Fruit fly (Drosophila melanogaster) whole organism, wandering third instar larva: ENCODE data around the gene CG31275.

Experiments
- CG32264 ChIP-seq: fragments of 200-800 bp; sonication (Bioruptor generic); optimal IDR thresholded peaks from 2 replicates; lab custom pipeline; 2016; ENCODE audit warnings: missing biosample characterization, missing genetic modification characterization
- CG9705 ChIP-seq: fragments of 200-800 bp; sonication (Bioruptor generic); optimal IDR thresholded peaks from 2 replicates; lab custom pipeline; 2018; ENCODE audit warnings: missing biosample characterization, mild to moderate bottlenecking, missing genetic modification characterization
- CrebA ChIP-seq: fragments of 200-800 bp; sonication (Bioruptor generic); optimal IDR thresholded peaks from 2 replicates; lab custom pipeline; 2016; ENCODE audit warnings: missing biosample characterization, mild to moderate bottlenecking, missing genetic modification characterization, borderline replicate concordance
- GATAd ChIP-seq: sonication (Bioruptor generic); optimal IDR thresholded peaks from 2 replicates; lab custom pipeline; 2016; ENCODE audit warnings: missing biosample characterization, missing genetic modification characterization
- HLH106 ChIP-seq: fragments of 200-800 bp; optimal IDR thresholded peaks from 3 replicates; lab custom pipeline; 2019; ENCODE audit warnings: missing biosample characterization, mild to moderate bottlenecking, missing genetic modification characterization, moderate library complexity
- Hnf4 ChIP-seq: fragments of 200-800 bp; sonication (Bioruptor generic); optimal IDR thresholded peaks from 2 replicates; lab custom pipeline; 2016; ENCODE audit warnings: missing biosample characterization, mild to moderate bottlenecking, missing genetic modification characterization
- Hr78 ChIP-seq: fragments of >200 bp; optimal IDR thresholded peaks from 2 replicates; lab custom pipeline; 2017; ENCODE audit warnings: missing biosample characterization, missing genetic modification characterization
- Hr83 ChIP-seq: fragments of 200-300 bp; sonication (Bioruptor generic); optimal IDR thresholded peaks from 2 replicates; lab custom pipeline; 2016; ENCODE audit warnings: missing biosample characterization, mild to moderate bottlenecking, missing genetic modification characterization, moderate library complexity; ENCODE audit not compliant: poor library complexity, severe bottlenecking
- Jra ChIP-seq: sonication (Bioruptor generic); optimal IDR thresholded peaks from 2 replicates; lab custom pipeline; 2016; ENCODE audit warnings: missing biosample characterization, missing genetic modification characterization
- Myc ChIP-seq: fragments of >200 bp; optimal IDR thresholded peaks from 2 replicates; lab custom pipeline; 2017
- N ChIP-seq: fragments of >200 bp; optimal IDR thresholded peaks from 2 replicates; lab custom pipeline; 2018; ENCODE audit warnings: missing biosample characterization, missing external identifiers, missing genetic modification characterization
- Rel ChIP-seq, 2 experiments: fragments of 200-800 bp; sonication (Bioruptor generic) in 1 of 2; optimal IDR thresholded peaks; 2 replicates in 1 of 2; 3 replicates in 1 of 2; lab custom pipeline; 2016 to 2019; ENCODE audit warnings: mild to moderate bottlenecking in 2 of 2, missing biosample characterization in 2 of 2, missing genetic modification characterization in 2 of 2, moderate library complexity in 1 of 2
- Sp1 ChIP-seq: fragments of 200-800 bp; sonication (Bioruptor generic); optimal IDR thresholded peaks from 3 replicates; lab custom pipeline; 2019; ENCODE audit warnings: missing biosample characterization, mild to moderate bottlenecking, missing genetic modification characterization, moderate library complexity
- Vsx2 ChIP-seq: fragments of 200-300, 225-300 bp; sonication (Bioruptor generic); optimal IDR thresholded peaks from 2 replicates; lab custom pipeline; 2018; ENCODE audit warnings: missing biosample characterization, missing genetic modification characterization; ENCODE audit not compliant: partially characterized antibody
- br ChIP-seq: fragments of 200-800 bp; sonication (Bioruptor generic); optimal IDR thresholded peaks from 2 replicates; lab custom pipeline; 2016; ENCODE audit warnings: missing biosample characterization, missing genetic modification characterization
- brk ChIP-seq: fragments of 200-800 bp; sonication (Bioruptor generic); optimal IDR thresholded peaks from 2 replicates; lab custom pipeline; 2016; ENCODE audit warnings: missing biosample characterization, mild to moderate bottlenecking, missing genetic modification characterization
- dmrt93B ChIP-seq: fragments of 200-800 bp; sonication (Bioruptor generic); optimal IDR thresholded peaks from 2 replicates; lab custom pipeline; 2018; ENCODE audit warnings: missing biosample characterization, mild to moderate bottlenecking, missing genetic modification characterization
- dsf ChIP-seq: sonication (Bioruptor generic); optimal IDR thresholded peaks from 2 replicates; lab custom pipeline; 2016; ENCODE audit warnings: missing biosample characterization, missing genetic modification characterization, borderline replicate concordance
- foxo ChIP-seq, 2 experiments: fragments of 200-800 bp; sonication (Bioruptor generic); optimal IDR thresholded peaks; 2 replicates in 1 of 2; 3 replicates in 1 of 2; lab custom pipeline; 2016 to 2017; ENCODE audit warnings: missing biosample characterization in 2 of 2, missing genetic modification characterization in 2 of 2
- fru ChIP-seq: fragments of 200-800 bp; sonication (Bioruptor generic); optimal IDR thresholded peaks from 3 replicates; lab custom pipeline; 2016; ENCODE audit warnings: missing biosample characterization, mild to moderate bottlenecking, missing genetic modification characterization
- h ChIP-seq: fragments of 200-800 bp; sonication (Bioruptor generic); optimal IDR thresholded peaks from 3 replicates; lab custom pipeline; 2016; ENCODE audit warnings: missing biosample characterization, mild to moderate bottlenecking, missing genetic modification characterization
- jim ChIP-seq: fragments of 175-275, 200-325 bp; sonication (Bioruptor generic); optimal IDR thresholded peaks from 2 replicates; lab custom pipeline; 2016; ENCODE audit warnings: missing biosample characterization, mild to moderate bottlenecking, missing genetic modification characterization
- lola ChIP-seq: fragments of >200 bp; optimal IDR thresholded peaks from 2 replicates; lab custom pipeline; 2017; ENCODE audit warnings: missing biosample characterization, missing genetic modification characterization
- pan ChIP-seq: fragments of >200 bp; optimal IDR thresholded peaks from 2 replicates; lab custom pipeline; 2017
- psq ChIP-seq: fragments of 200-800 bp; sonication (Bioruptor generic); optimal IDR thresholded peaks from 3 replicates; lab custom pipeline; 2017; ENCODE audit warnings: missing biosample characterization, mild to moderate bottlenecking, missing genetic modification characterization, moderate library complexity
- rgr ChIP-seq: fragments of 200-800 bp; sonication (Bioruptor generic); optimal IDR thresholded peaks from 3 replicates; lab custom pipeline; 2016; ENCODE audit warnings: missing biosample characterization, mild to moderate bottlenecking, missing genetic modification characterization
- sv ChIP-seq: fragments of 200-800 bp; sonication (Bioruptor generic); optimal IDR thresholded peaks from 3 replicates; lab custom pipeline; 2016; ENCODE audit warnings: missing biosample characterization, missing genetic modification characterization

Gene CG31275

DNA sequence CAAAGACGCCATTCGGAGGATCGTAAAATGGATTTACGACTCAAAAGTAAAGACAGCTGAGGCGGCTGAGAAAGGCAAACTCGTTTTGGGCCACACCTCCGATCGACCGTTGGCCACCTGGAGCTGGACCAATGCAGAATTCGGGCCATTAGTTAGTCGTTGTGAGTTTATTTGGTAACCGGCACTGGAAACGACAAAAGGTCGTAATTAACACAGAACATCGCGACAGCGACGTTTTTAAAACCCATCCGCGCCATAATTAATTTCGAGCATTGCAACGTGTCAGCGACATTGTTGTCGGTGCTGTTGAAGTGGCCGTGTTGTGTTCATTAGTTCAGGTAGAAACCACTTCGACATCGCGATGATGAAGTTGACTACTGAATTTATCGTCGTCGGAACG is 46.7 kb upstream of the CG31275 start:
- TF ChIP-seq CrebA (GFP tag; lab: Kevin White, UChicago) (no peak), CG9705 (GFP tag; lab: Kevin White, UChicago) (no peak), dmrt93B (GFP tag; lab: Kevin White, UChicago) (no peak)

DNA sequence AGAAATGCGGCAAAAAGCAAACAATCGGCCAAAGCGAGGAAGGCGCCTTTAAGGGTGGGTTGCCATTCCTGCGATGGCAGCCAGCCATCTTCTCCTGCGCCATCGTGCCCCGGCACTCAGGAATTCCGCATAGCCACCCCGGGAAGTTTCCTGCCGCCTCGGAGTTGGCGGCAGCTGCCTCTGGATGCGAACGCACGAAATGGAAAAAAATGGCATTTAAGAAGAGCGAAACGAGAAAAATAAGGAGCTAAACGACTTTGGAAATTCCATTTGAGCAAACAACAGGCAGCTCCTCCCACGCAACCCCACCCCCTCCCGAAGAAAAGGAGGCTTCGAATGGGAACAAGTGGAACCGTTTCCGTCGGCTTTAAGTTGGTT is 43.4 kb upstream of the CG31275 start:
- no peak for TF ChIP-seq psq
- TF ChIP-seq CrebA (GFP tag; lab: Kevin White, UChicago), result no peak
- TF ChIP-seq Myc (lab: Kevin White, UChicago), result no peak
- TF ChIP-seq CG32264 (GFP tag; lab: Kevin White, UChicago), result no peak
- TF ChIP-seq Hr78 (GFP tag; lab: Kevin White, UChicago), result no peak
- TF ChIP-seq CG9705 (GFP tag; lab: Kevin White, UChicago), result no peak
- TF ChIP-seq dmrt93B (GFP tag; lab: Kevin White, UChicago), result no peak
- TF ChIP-seq brk (GFP tag; lab: Kevin White, UChicago), result no peak
- no peak for TF ChIP-seq h (GFP tag; lab: Kevin White, UChicago)
- no peak for TF ChIP-seq Jra (GFP tag; lab: Kevin White, UChicago)
- no peak for TF ChIP-seq Rel (GFP tag; optimal IDR thresholded peaks at IDR 0.05; lab: Kevin White, UChicago)
- no peak for TF ChIP-seq Rel (tag; optimal IDR thresholded peaks at IDR 0.05; lab: Kevin White, UChicago)
- TF ChIP-seq, all 38 proteins: peak for 0

DNA sequence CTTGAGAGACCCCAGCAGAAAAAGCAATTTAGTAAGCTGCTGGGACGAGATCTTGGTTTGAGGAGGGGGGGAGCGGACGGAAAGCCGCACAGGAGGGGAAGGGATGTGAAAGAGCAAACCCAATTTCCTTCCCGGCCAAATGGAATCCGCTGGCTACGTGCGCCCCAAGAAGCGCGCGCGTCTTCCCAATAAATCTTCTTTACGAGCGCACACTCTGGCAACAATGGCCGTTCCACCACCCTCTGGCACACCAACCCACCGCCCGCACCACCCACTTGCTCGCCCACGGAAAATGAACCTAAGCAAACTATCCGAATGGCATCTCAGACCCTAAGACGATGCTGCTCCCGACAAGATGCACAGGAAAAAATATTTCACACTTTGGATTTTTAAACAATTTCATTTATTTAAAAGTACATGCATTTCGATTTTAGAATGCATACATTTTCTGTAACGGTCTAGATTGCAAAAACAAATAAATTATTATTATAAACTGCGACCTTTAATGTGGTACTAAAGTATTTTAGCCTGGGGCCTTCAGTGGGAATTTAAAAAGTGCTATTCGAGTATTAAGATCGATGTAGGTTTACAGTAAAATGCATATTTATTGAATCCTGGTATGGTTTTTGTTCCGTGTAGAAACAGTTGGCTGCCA is 42.9 kb upstream of the CG31275 start:
- TF ChIP-seq br (no peak), sv (GFP tag; lab: Kevin White, UChicago) (peak; percentile 19)
- TF ChIP-seq, all 38 proteins: peak for 1

DNA sequence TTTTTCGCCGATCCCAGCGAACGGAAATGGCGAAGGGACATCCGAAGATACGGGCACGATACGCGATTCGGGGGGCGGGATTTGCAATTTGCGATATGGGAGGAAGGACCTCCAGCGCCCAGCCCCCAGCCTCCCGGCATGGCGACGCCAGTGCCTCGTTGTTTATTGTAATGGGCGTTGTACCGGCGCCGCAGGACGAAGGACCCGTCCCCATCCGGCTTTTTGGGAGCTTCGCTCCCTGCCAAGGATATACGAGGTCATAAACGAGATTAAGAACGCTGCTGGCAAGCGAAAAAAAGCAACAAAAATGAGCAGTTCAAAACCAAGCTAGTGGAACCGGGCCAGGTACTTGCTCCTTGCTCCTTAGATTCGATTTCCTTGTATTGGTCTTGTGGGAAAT is 41.5 kb upstream of the CG31275 start:
- no peak for TF ChIP-seq lola (GFP tag; lab: Kevin White, UChicago)
- TF ChIP-seq Sp1 (GFP tag; lab: Kevin White, UChicago), result no peak
- TF ChIP-seq rgr (GFP tag; lab: Kevin White, UChicago), result no peak

DNA sequence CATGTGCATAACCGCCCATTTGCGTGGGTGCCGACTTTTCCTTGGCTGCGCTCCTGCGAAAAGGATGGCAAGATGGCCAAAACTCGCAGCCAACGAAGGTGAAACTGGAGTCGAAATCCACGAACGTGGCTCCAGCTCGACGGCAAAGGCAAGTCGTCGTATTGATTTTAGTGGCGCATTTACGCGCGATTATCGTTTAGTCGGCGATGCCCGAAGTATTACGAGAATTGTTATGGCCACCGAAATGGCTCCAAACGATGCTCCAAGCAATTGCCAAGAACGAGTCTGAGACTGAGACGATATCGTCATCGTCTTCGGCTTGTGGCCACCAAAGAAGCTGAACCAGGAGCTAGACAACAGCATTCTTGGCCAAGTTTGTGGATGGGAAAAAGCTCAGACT is 40.5 kb upstream of the CG31275 start:
- no peak for TF ChIP-seq foxo (GFP tag; optimal IDR thresholded peaks at IDR 0.05; lab: Kevin White, UChicago)
- TF ChIP-seq h (GFP tag; lab: Kevin White, UChicago), result no peak
- no peak for TF ChIP-seq fru (GFP tag; lab: Kevin White, UChicago)
- TF ChIP-seq HLH106 (tag; lab: Kevin White, UChicago), result no peak
- TF ChIP-seq Sp1 (GFP tag; lab: Kevin White, UChicago), result no peak
- TF ChIP-seq Vsx2 (GFP tag; lab: Kevin White, UChicago), result no peak
- no peak for TF ChIP-seq Rel (GFP tag; optimal IDR thresholded peaks at IDR 0.05; lab: Kevin White, UChicago)
- TF ChIP-seq Rel (tag; optimal IDR thresholded peaks at IDR 0.05; lab: Kevin White, UChicago), result no peak
- no peak for TF ChIP-seq pan
- TF ChIP-seq GATAd (GFP tag; lab: Kevin White, UChicago), result no peak
- no peak for TF ChIP-seq jim (GFP tag; lab: Kevin White, UChicago)
- no peak for TF ChIP-seq N
- TF ChIP-seq Hr78 (GFP tag; lab: Kevin White, UChicago), result no peak
- no peak for TF ChIP-seq Hnf4 (GFP tag; lab: Kevin White, UChicago)
- no peak for TF ChIP-seq brk (GFP tag; lab: Kevin White, UChicago)
- TF ChIP-seq CG32264 (GFP tag; lab: Kevin White, UChicago), result no peak

DNA sequence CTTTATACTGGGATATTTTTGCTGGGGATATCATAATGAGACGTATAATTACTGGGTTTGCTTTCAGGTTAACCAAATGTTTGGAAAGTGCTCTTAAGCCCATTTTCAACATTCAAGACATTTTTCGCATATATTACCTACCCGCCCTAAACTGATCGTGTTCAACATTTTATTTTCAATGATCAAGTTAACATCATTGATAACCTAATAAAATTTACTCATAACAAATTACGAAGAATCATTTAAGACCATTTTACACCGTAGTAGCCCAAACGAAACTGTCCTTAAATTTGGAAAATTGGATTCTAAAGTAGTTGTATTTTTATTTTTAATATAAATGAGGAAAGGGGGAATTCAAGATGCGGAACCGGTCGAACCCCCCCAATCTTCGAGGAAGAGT is 36.9 kb upstream of the CG31275 start, which contains the start of gene Glut3:
TSS of gene Glut3 (plus strand) at position 301 of the 400 bp plus-strand sequence.
- TF ChIP-seq dsf (GFP tag; lab: Kevin White, UChicago) (no peak), Vsx2 (GFP tag; lab: Kevin White, UChicago) (no peak), Hr83 (GFP tag; lab: Kevin White, UChicago) (no peak), foxo (GFP tag; optimal IDR thresholded peaks at IDR 0.05; lab: Kevin White, UChicago) (no peak)
